Worm (Caenorhabditis elegans) whole organism, late embryonic: ENCODE measurements around the gene ugt-39.

Source experiments
- C08G9.2 ChIP-seq: sonication (generic microtip); optimal IDR thresholded peaks from 2 replicates; lab custom pipeline; 2016; ENCODE audit warnings: mild to moderate bottlenecking, missing genetic modification characterization, moderate library complexity, missing compliant biosample characterization
- C38D4.7 ChIP-seq: fragments of 200-800 bp; sonication (Bioruptor generic); optimal IDR thresholded peaks from 2 replicates; lab custom pipeline; 2018; ENCODE audit warnings: mild to moderate bottlenecking, missing genetic modification characterization, moderate library complexity, missing compliant biosample characterization
- K02D7.2 ChIP-seq: sonication (generic microtip); optimal IDR thresholded peaks from 2 replicates; lab custom pipeline; 2017; ENCODE audit warnings: mild to moderate bottlenecking, missing genetic modification characterization, missing compliant biosample characterization
- Y22D7AL.16 ChIP-seq: sonication (generic microtip); optimal IDR thresholded peaks from 2 replicates; lab custom pipeline; 2016; ENCODE audit warnings: missing genetic modification characterization, missing compliant biosample characterization
- ahr-1 ChIP-seq: sonication (generic microtip); optimal IDR thresholded peaks from 2 replicates; lab custom pipeline; 2016; ENCODE audit warnings: missing genetic modification characterization, missing compliant biosample characterization
- ceh-19 ChIP-seq: fragments of 200-800 bp; sonication (Bioruptor generic); optimal IDR thresholded peaks from 2 replicates; lab custom pipeline; 2018; ENCODE audit warnings: mild to moderate bottlenecking, missing genetic modification characterization, missing compliant biosample characterization
- ceh-2 ChIP-seq: sonication (generic microtip); optimal IDR thresholded peaks from 2 replicates; lab custom pipeline; 2016; ENCODE audit warnings: missing genotype, missing genetic modification characterization, missing compliant biosample characterization
- ceh-22 ChIP-seq: sonication (generic microtip); optimal IDR thresholded peaks from 2 replicates; lab custom pipeline; 2017; ENCODE audit warnings: missing biosample characterization, missing genetic modification characterization
- ceh-31 ChIP-seq: sonication (generic microtip); optimal IDR thresholded peaks from 2 replicates; lab custom pipeline; 2016; ENCODE audit warnings: missing genetic modification characterization, missing compliant biosample characterization
- ceh-34 ChIP-seq: sonication (generic microtip); optimal IDR thresholded peaks from 2 replicates; lab custom pipeline; 2016; ENCODE audit warnings: mild to moderate bottlenecking, missing genetic modification characterization, missing compliant biosample characterization
- ceh-45 ChIP-seq: fragments of 200-800 bp; sonication (Bioruptor generic); IDR thresholded peaks from 2 replicates; pipeline ENCODE4 v1.3.6; 2022; ENCODE audit warnings: missing genetic modification reagents, missing genetic modification characterization, missing compliant biosample characterization
- ceh-48 ChIP-seq: sonication (generic microtip); optimal IDR thresholded peaks from 2 replicates; lab custom pipeline; 2016; ENCODE audit warnings: missing genetic modification characterization, inconsistent platforms, missing compliant biosample characterization
- ceh-6 ChIP-seq: fragments of 200-800 bp; sonication (Bioruptor generic); optimal IDR thresholded peaks from 2 replicates; lab custom pipeline; 2018; ENCODE audit warnings: mild to moderate bottlenecking, missing genetic modification characterization, missing compliant biosample characterization
- che-1 ChIP-seq: sonication (generic microtip); optimal IDR thresholded peaks from 2 replicates; lab custom pipeline; 2016; ENCODE audit warnings: mild to moderate bottlenecking, missing genetic modification characterization, missing compliant biosample characterization
- dve-1 ChIP-seq: sonication (generic microtip); optimal IDR thresholded peaks from 2 replicates; lab custom pipeline; 2017; ENCODE audit warnings: antibody characterized with exemption, mild to moderate bottlenecking, missing genetic modification characterization, missing compliant biosample characterization
- elt-4 ChIP-seq: sonication (generic microtip); optimal IDR thresholded peaks from 2 replicates; lab custom pipeline; 2016; ENCODE audit warnings: missing genetic modification characterization, missing compliant biosample characterization
- ets-4 ChIP-seq: sonication (generic microtip); optimal IDR thresholded peaks from 2 replicates; lab custom pipeline; 2016; ENCODE audit warnings: missing genetic modification characterization, missing compliant biosample characterization
- eyg-1 ChIP-seq: sonication (generic microtip); optimal IDR thresholded peaks from 2 replicates; lab custom pipeline; 2016; ENCODE audit warnings: missing genotype, missing genetic modification characterization, missing compliant biosample characterization
- fkh-10 ChIP-seq: fragments of 150-350 bp; optimal IDR thresholded peaks from 2 replicates; lab custom pipeline; 2014; ENCODE audit warnings: missing biosample characterization, missing genetic modification reagents, missing genetic modification characterization
- gmeb-2 ChIP-seq: sonication (generic microtip); optimal IDR thresholded peaks from 2 replicates; lab custom pipeline; 2016; ENCODE audit warnings: missing genetic modification characterization, inconsistent platforms, missing compliant biosample characterization
- hlh-8 ChIP-seq: sonication (generic microtip); optimal IDR thresholded peaks from 2 replicates; lab custom pipeline; 2016; ENCODE audit warnings: missing genotype, missing genetic modification characterization, missing compliant biosample characterization
- madf-2 ChIP-seq: sonication (generic microtip); optimal IDR thresholded peaks from 2 replicates; lab custom pipeline; 2017; ENCODE audit warnings: missing genetic modification characterization, missing compliant biosample characterization
- mec-3 ChIP-seq: sonication (generic microtip); optimal IDR thresholded peaks from 2 replicates; lab custom pipeline; 2016; ENCODE audit warnings: borderline replicate concordance, missing genetic modification characterization, missing compliant biosample characterization
- nfya-1 ChIP-seq: sonication (generic microtip); optimal IDR thresholded peaks from 2 replicates; lab custom pipeline; 2017; ENCODE audit warnings: missing genetic modification characterization, mild to moderate bottlenecking, missing compliant biosample characterization, antibody characterized with exemption, moderate library complexity
- nhr-232 ChIP-seq: sonication (generic microtip); optimal IDR thresholded peaks from 2 replicates; lab custom pipeline; 2016; ENCODE audit warnings: missing genetic modification characterization, missing compliant biosample characterization
- npax-4 ChIP-seq: sonication (generic microtip); optimal IDR thresholded peaks from 2 replicates; lab custom pipeline; 2016; ENCODE audit warnings: missing genetic modification characterization, missing compliant biosample characterization
- pqm-1 ChIP-seq: sonication (generic microtip); optimal IDR thresholded peaks from 2 replicates; lab custom pipeline; 2016; ENCODE audit warnings: missing genetic modification characterization, missing compliant biosample characterization
- pros-1 ChIP-seq: fragments of 150-350 bp; optimal IDR thresholded peaks from 2 replicates; lab custom pipeline; 2014; ENCODE audit warnings: missing biosample characterization, missing genetic modification reagents, missing genetic modification characterization
- ref-2 ChIP-seq: sonication (generic microtip); optimal IDR thresholded peaks from 2 replicates; lab custom pipeline; 2016; ENCODE audit warnings: missing genetic modification characterization, missing compliant biosample characterization
- rnt-1 ChIP-seq: sonication (generic microtip); optimal IDR thresholded peaks from 2 replicates; lab custom pipeline; 2016; ENCODE audit warnings: missing genetic modification characterization, missing compliant biosample characterization
- sdc-2 ChIP-seq: sonication (generic microtip); optimal IDR thresholded peaks from 2 replicates; lab custom pipeline; 2016; ENCODE audit warnings: missing genotype, missing genetic modification characterization, missing compliant biosample characterization
- tbx-2 ChIP-seq: sonication (generic microtip); optimal IDR thresholded peaks from 2 replicates; lab custom pipeline; 2016; ENCODE audit warnings: missing genetic modification characterization, missing compliant biosample characterization
- ttx-3 ChIP-seq: sonication (generic microtip); optimal IDR thresholded peaks from 2 replicates; lab custom pipeline; 2016; ENCODE audit warnings: missing genetic modification reagents, missing genetic modification characterization, missing compliant biosample characterization
- unc-42 ChIP-seq: sonication (generic microtip); optimal IDR thresholded peaks from 2 replicates; lab custom pipeline; 2016; ENCODE audit warnings: missing genotype, missing genetic modification characterization, missing compliant biosample characterization
- unc-86 ChIP-seq: sonication (generic microtip); optimal IDR thresholded peaks from 2 replicates; lab custom pipeline; 2016; ENCODE audit warnings: missing genetic modification characterization, missing compliant biosample characterization
- ztf-16 ChIP-seq: sonication (generic microtip); optimal IDR thresholded peaks from 2 replicates; lab custom pipeline; 2017; ENCODE audit warnings: missing genetic modification characterization, missing compliant biosample characterization

ugt-39 gene

DNA sequence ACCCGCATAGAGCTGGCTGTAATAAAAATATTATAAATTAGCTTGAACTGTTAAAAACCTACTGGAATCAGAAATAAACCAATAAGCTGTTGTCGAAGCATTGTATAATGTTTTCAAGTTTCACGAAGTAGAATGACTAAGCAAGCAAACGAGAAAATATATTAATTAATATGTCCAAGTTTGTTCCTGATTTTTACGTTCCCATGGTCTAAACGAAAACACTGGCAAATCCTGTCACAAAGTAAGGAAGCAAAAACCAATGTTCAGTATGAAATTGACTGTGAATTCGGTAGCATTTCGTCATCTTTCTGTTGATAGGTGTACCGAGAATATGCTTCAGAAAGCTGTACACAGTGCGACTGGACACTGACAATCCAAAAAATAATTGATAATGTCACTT lies 36.8 kb upstream of the ugt-39 start, which contains the start of gene srx-34:
srx-34 (minus strand) TSS at position 101 of the 400 bp plus-strand sequence.
- TF ChIP-seq ceh-22 (tag; lab: Kevin White, UChicago) (no peak), unc-86 (tag; lab: Kevin White, UChicago) (no peak), rnt-1 (no peak), ztf-16 (tag; lab: Kevin White, UChicago) (no peak), ceh-19 (GFP tag; lab: Kevin White, UChicago) (no peak), ceh-31 (tag; lab: Kevin White, UChicago) (no peak), ahr-1 (tag; lab: Kevin White, UChicago) (no peak), ceh-6 (GFP tag; lab: Kevin White, UChicago) (no peak)

DNA sequence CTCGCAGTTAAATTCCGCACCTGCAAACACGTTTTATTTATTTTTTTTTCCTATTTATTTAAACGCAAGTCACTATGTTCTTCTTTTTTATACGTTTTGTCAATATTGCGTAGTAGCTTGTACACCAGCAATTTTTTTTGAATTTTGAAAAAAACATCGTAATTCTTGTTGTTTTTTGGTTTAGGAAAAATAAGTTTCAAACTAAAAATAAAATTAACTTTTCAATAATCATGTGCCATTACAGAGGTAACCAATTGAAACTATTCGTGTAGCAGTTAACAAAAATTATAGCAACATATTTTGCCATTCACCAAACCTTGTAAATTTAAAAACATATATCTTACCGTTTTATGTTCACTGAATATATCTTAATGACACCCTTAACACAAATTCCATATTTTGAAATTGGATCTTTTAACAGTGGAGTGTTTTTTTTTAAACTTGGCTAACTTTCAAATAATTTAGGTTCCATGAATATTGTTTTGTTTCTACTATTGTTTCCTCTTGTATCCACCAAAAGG lies 33.7 kb upstream of the ugt-39 start, which contains the start of gene lmd-5:
lmd-5 (plus strand) TSS at position 471 of the 521 bp plus-strand sequence.
- no peak for TF ChIP-seq ttx-3 (tag; lab: Kevin White, UChicago)
- TF ChIP-seq hlh-8 = no peak
- no peak for TF ChIP-seq tbx-2 (tag; lab: Kevin White, UChicago)
- no peak for TF ChIP-seq sdc-2 (tag; lab: Kevin White, UChicago)
- TF ChIP-seq gmeb-2 (tag; lab: Kevin White, UChicago) = no peak
- TF ChIP-seq nfya-1 (tag; lab: Kevin White, UChicago) = no peak
- TF ChIP-seq pros-1 (tag; lab: Kevin White, UChicago) = no peak
- no peak for TF ChIP-seq ceh-45 (GFP tag; lab: Robert Waterston, UW)
- no peak for TF ChIP-seq che-1 (tag; lab: Kevin White, UChicago)
- TF ChIP-seq C08G9.2 (tag; lab: Kevin White, UChicago) = no peak
- TF ChIP-seq unc-86 (tag; lab: Kevin White, UChicago) = no peak
- no peak for TF ChIP-seq Y22D7AL.16 (tag; lab: Kevin White, UChicago)
- TF ChIP-seq ceh-31 (tag; lab: Kevin White, UChicago) = no peak
- TF ChIP-seq ceh-48 = no peak
- TF ChIP-seq npax-4 (tag; lab: Kevin White, UChicago) = no peak
- no peak for TF ChIP-seq elt-4 (tag; lab: Kevin White, UChicago)

DNA sequence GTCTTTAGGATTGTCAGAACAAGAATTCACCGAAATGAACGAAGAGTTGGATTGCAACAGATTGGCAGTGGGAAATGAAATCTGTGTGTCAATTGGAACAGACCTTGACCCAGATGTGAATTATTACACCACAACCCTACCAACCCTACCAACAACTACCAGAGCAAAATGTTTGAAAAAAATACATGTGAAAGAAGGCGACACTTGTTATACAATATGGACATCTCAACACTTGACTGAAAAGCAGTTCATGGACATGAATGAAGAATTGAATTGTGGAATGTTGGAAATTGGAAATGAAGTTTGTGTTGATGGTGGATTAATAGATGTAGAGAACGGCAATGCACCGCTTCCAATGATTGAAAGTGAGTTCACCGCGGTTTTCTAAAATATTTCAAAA lies 33.0 kb upstream of the ugt-39 start:
- TF ChIP-seq C38D4.7 (GFP tag; lab: Kevin White, UChicago) = no peak
- TF ChIP-seq eyg-1 (tag; lab: Kevin White, UChicago) = no peak
- no peak for TF ChIP-seq ceh-45 (GFP tag; lab: Robert Waterston, UW)
- TF ChIP-seq unc-86 (tag; lab: Kevin White, UChicago) = no peak
- TF ChIP-seq mec-3 (tag; lab: Kevin White, UChicago) = no peak
- TF ChIP-seq nhr-232 = no peak
- no peak for TF ChIP-seq ceh-22 (tag; lab: Kevin White, UChicago)

DNA sequence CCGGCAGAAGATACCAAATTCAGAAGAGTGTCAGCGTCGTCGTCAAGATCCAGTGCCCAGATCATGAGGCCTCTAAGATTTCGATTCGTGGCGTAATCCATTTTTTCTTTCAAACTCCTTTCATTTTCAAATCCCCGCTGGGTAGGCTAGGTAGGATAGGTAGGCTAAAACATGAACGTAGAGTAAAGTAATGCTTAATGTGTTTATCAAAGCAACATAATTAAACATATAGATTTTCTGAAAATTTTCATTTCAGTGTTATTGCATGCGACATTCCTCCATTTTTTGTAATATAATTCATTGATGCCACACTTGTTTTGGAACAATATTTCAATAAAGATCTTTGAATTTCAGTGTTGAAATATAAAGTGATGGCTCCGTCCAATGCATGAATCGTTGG lies 27.5 kb upstream of the ugt-39 start, which contains the start of gene T01C4.8:
T01C4.8 (minus strand) TSS at position 101 of the 400 bp plus-strand sequence.
- TF ChIP-seq nfya-1 (tag; lab: Kevin White, UChicago) (no peak), ceh-6 (GFP tag; lab: Kevin White, UChicago) (no peak), madf-2 (tag; lab: Kevin White, UChicago) (no peak), ets-4 (no peak), ceh-19 (GFP tag; lab: Kevin White, UChicago) (no peak), fkh-10 (GFP tag; lab: Kevin White, UChicago) (no peak), ceh-2 (no peak), ceh-34 (tag; lab: Kevin White, UChicago) (no peak), ahr-1 (tag; lab: Kevin White, UChicago) (no peak), pqm-1 (tag; lab: Kevin White, UChicago) (no peak), unc-42 (no peak), K02D7.2 (tag; lab: Kevin White, UChicago) (no peak), ceh-31 (tag; lab: Kevin White, UChicago) (no peak), ref-2 (no peak), dve-1 (tag; lab: Kevin White, UChicago) (no peak), rnt-1 (no peak)
- TF ChIP-seq, all 69 proteins: peak for 0
